Worm (Caenorhabditis elegans): ENCODE data around the gene ifa-3.
A peak's percentile ranks its signal among the peaks of the same experiment; 100 is the strongest.
"Not testable (repeated sequence)": the region's sequence is repeated elsewhere in the genome, so short reads cannot be mapped to it uniquely, and the experiment has no call there.

Gene ifa-3

ce11 chrX:16284180-16284579 is 14.3 kb upstream of the ifa-3 start:
- TF ChIP-seq lin-26 (GFP tag; IDR thresholded peaks at IDR 0.05) (0 out of 2 replicates have a peak, but pooled peaks have one; percentile 46), hmg-1.2 (GFP tag; IDR thresholded peaks at IDR 0.05) (peak; percentile 27; the same call in 1 of the 2 replicates), rpc-1 (tag; optimal IDR thresholded peaks at IDR 0.05) (peak; percentile 15)
- not testable (repeated sequence) for TF ChIP-seq rpc-1 (optimal IDR thresholded peaks at IDR 0.05)

ce11 chrX:16283103-16283502 is 13.2 kb upstream of the ifa-3 start, which contains the start of gene F52E10.2:
Gene F52E10.2 (minus strand): TSS chrX:16283203.
- TF ChIP-seq T07F8.4 (tag; optimal IDR thresholded peaks at IDR 0.05) (no peak), ceh-79 (tag; optimal IDR thresholded peaks at IDR 0.05) (no peak), tlf-1 (GFP tag; optimal IDR thresholded peaks at IDR 0.05) (no peak), K11D2.4 (GFP tag; IDR thresholded peaks at IDR 0.05) (no peak), hsf-1 (GFP tag; IDR thresholded peaks at IDR 0.05) (no peak), dpff-1 (tag; optimal IDR thresholded peaks at IDR 0.05) (no peak), dox-1 (GFP tag; IDR thresholded peaks at IDR 0.05) (no peak), F22D6.2 (tag; optimal IDR thresholded peaks at IDR 0.05) (no peak), aptf-3 (GFP tag; IDR thresholded peaks at IDR 0.05) (no peak), F10E7.11 (tag; optimal IDR thresholded peaks at IDR 0.05) (no peak), gei-17 (GFP tag; optimal IDR thresholded peaks at IDR 0.05) (no peak), ekl-4 (GFP tag; IDR thresholded peaks at IDR 0.05) (no peak), die-1 (tag; optimal IDR thresholded peaks at IDR 0.05) (no peak), pha-4 (tag; optimal IDR thresholded peaks at IDR 0.05) (no peak), hlh-26 (GFP tag; conservative IDR thresholded peaks at IDR 0.05) (no peak), nhr-120 (GFP tag; IDR thresholded peaks at IDR 0.05) (no peak), madf-3 (GFP tag; IDR thresholded peaks at IDR 0.05) (no peak), lir-1 (GFP tag; conservative IDR thresholded peaks at IDR 0.05) (no peak)

- TF ChIP-seq ama-1 (optimal IDR thresholded peaks at IDR 0.05) (no peak), ama-1 (GFP tag; optimal IDR thresholded peaks at IDR 0.05) (no peak), ceh-40 (GFP tag; IDR thresholded peaks at IDR 0.05) (no peak), D2030.7 (GFP tag; IDR thresholded peaks at IDR 0.05) (no peak), ztf-3 (GFP tag; optimal IDR thresholded peaks at IDR 0.05) (no peak), bed-2 (GFP tag; IDR thresholded peaks at IDR 0.05) (0 out of 2 replicates have a peak, but pooled peaks have one; percentile 13), snpc-1.3 (tag; optimal IDR thresholded peaks at IDR 0.05; ENCODE audit: insufficient read depth) (peak; percentile 22), zfh-2 (GFP tag; conservative IDR thresholded peaks at IDR 0.05) (peak; percentile 54; the same call in 1 of the 2 replicates), madf-8 (GFP tag; conservative IDR thresholded peaks at IDR 0.05) (0 out of 2 replicates have a peak, but pooled peaks have one; percentile 5), rec-8 (tag; optimal IDR thresholded peaks at IDR 0.05) (no peak), ets-4 (GFP tag; optimal IDR thresholded peaks at IDR 0.05) (no peak), hrde-1 (tag; optimal IDR thresholded peaks at IDR 0.05; ENCODE audit: borderline replicate concordance) (no peak), Y56A3A.18 (GFP tag; IDR thresholded peaks at IDR 0.05) (no peak), dox-1 (GFP tag; IDR thresholded peaks at IDR 0.05) (peak; percentile 66), nhr-80 (tag; optimal IDR thresholded peaks at IDR 0.05) (peak; percentile 45), ekl-4 (GFP tag; IDR thresholded peaks at IDR 0.05) (no peak), hsf-1 (GFP tag; IDR thresholded peaks at IDR 0.05) (no peak), B0035.1 (tag; optimal IDR thresholded peaks at IDR 0.05) (no peak), efl-1 (GFP tag; optimal IDR thresholded peaks at IDR 0.05) (peak; percentile 20), ccch-3 (GFP tag; optimal IDR thresholded peaks at IDR 0.05) (no peak), T26A5.8 (tag; optimal IDR thresholded peaks at IDR 0.05) (no peak), ztf-18 (tag; optimal IDR thresholded peaks at IDR 0.05) (no peak), lin-26 (GFP tag; IDR thresholded peaks at IDR 0.05) (no peak), hlh-12 (tag; optimal IDR thresholded peaks at IDR 0.05) (no peak), Y53G8AR.9 (GFP tag; conservative IDR thresholded peaks at IDR 0.05) (no peak), tlf-1 (GFP tag; optimal IDR thresholded peaks at IDR 0.05) (no peak), dpl-1 (GFP tag; optimal IDR thresholded peaks at IDR 0.05) (no peak), attf-6 (GFP tag; IDR thresholded peaks at IDR 0.05) (no peak), chd-7 (tag; optimal IDR thresholded peaks at IDR 0.05) (no peak), nfyb-1 (GFP tag; IDR thresholded peaks at IDR 0.05) (no peak)
Observed at ce11 chrX:16275255-16275813, 5.5 kb upstream of the ifa-3 start, which contains the start of gene sdc-1. Gene sdc-1 (plus strand): TSS chrX:16275763.

Measured in whole organism, young adult.